Fruit fly (Drosophila melanogaster) whole organism, embryonic: Measurements from ENCODE around the gene Lcp65Ac.

Source experiments
- Abd-B ChIP-seq: fragments of 200-800 bp; sonication (Bioruptor generic); optimal IDR thresholded peaks from 2 replicates; lab custom pipeline; 2018; ENCODE audit warnings: missing biosample characterization, mild to moderate bottlenecking, missing genetic modification characterization, moderate library complexity
- Aef1 ChIP-seq: fragments of 200-800 bp; sonication (Bioruptor generic); IDR thresholded peaks from 3 replicates; pipeline ENCODE4 v1.3.6; 2022; ENCODE audit warnings: missing biosample characterization, missing genetic modification characterization
- Antp ChIP-seq: fragments of 200-800 bp; sonication (Bioruptor generic); optimal IDR thresholded peaks from 3 replicates; lab custom pipeline; 2016; ENCODE audit warnings: missing biosample characterization, missing genetic modification characterization
- CG11085 ChIP-seq: fragments of 200-800 bp; sonication (Bioruptor generic); IDR thresholded peaks from 2 replicates; pipeline ENCODE4 v1.3.6; 2022; ENCODE audit warnings: missing biosample characterization, missing genetic modification characterization
- CG11560 ChIP-seq: fragments of 200-800 bp; sonication (Bioruptor generic); IDR thresholded peaks from 3 replicates; pipeline ENCODE4 v1.3.6; 2022; ENCODE audit warnings: missing biosample characterization, missing genetic modification characterization
- CG12219 ChIP-seq: fragments of 200-800 bp; sonication (Bioruptor generic); optimal IDR thresholded peaks from 3 replicates; lab custom pipeline; 2018; ENCODE audit warnings: missing biosample characterization, mild to moderate bottlenecking, missing genetic modification characterization
- CG14441 ChIP-seq: fragments of 200-800 bp; sonication (Bioruptor generic); IDR thresholded peaks from 2 replicates; pipeline ENCODE4 v1.3.6; 2022; ENCODE audit warnings: missing biosample characterization, missing genetic modification characterization
- CG31365 ChIP-seq: fragments of 200-800 bp; sonication (Bioruptor generic); optimal IDR thresholded peaks from 2 replicates; lab custom pipeline; 2018; ENCODE audit warnings: missing biosample characterization, mild to moderate bottlenecking, missing genetic modification characterization
- CG31441 ChIP-seq: fragments of 200-800 bp; sonication (Bioruptor generic); IDR thresholded peaks from 2 replicates; pipeline ENCODE4 v1.3.6; 2022; ENCODE audit warnings: missing biosample characterization, missing genetic modification characterization
- CG4404 ChIP-seq: fragments of 200-800 bp; sonication (Bioruptor generic); IDR thresholded peaks from 2 replicates; pipeline ENCODE4 v1.3.6; 2022; ENCODE audit warnings: missing biosample characterization, missing genetic modification characterization
- CG6254 ChIP-seq: fragments of 200-800 bp; sonication (Bioruptor generic); optimal IDR thresholded peaks from 3 replicates; lab custom pipeline; 2017; ENCODE audit warnings: mild to moderate bottlenecking, missing biosample characterization, missing genetic modification reagents, missing genetic modification characterization
- CG8388 ChIP-seq: fragments of 200-800 bp; sonication (Bioruptor generic); optimal IDR thresholded peaks from 2 replicates; lab custom pipeline; 2019; ENCODE audit warnings: missing biosample characterization, mild to moderate bottlenecking, missing genetic modification characterization, moderate library complexity
- CG9817 ChIP-seq: fragments of 200-800 bp; sonication (Bioruptor generic); optimal IDR thresholded peaks from 2 replicates; lab custom pipeline; 2018; ENCODE audit warnings: missing biosample characterization, mild to moderate bottlenecking, missing genetic modification characterization, moderate library complexity
- Dip3 ChIP-seq: fragments of 200-800 bp; sonication (Bioruptor generic); optimal IDR thresholded peaks from 3 replicates; lab custom pipeline; 2016; ENCODE audit warnings: missing biosample characterization, missing genetic modification characterization
- Ets97D ChIP-seq: fragments of 200-800 bp; sonication (Bioruptor generic); optimal IDR thresholded peaks from 3 replicates; lab custom pipeline; 2016; ENCODE audit warnings: missing biosample characterization, missing genetic modification characterization
- HLH3B ChIP-seq: fragments of 200-800 bp; sonication (Bioruptor generic); IDR thresholded peaks from 2 replicates; pipeline ENCODE4 v1.3.6; 2022; ENCODE audit warnings: missing biosample characterization, missing genetic modification characterization
- Jarid2 ChIP-seq: fragments of 200-800 bp; sonication (Bioruptor generic); optimal IDR thresholded peaks from 3 replicates; lab custom pipeline; 2017; ENCODE audit warnings: mild to moderate bottlenecking, missing biosample characterization, missing genetic modification reagents, missing genetic modification characterization
- Med ChIP-seq: fragments of 200-800 bp; sonication (Bioruptor generic); peaks from one replicate; lab custom pipeline; 2016; ENCODE audit warnings: missing biosample characterization, missing genetic modification characterization, mild to moderate bottlenecking, inconsistent platforms, moderate library complexity
- Nf-YC ChIP-seq: fragments of 200-800 bp; optimal IDR thresholded peaks from 3 replicates; lab custom pipeline; 2019; ENCODE audit warnings: missing biosample characterization, mild to moderate bottlenecking, missing genetic modification characterization, moderate library complexity
- Opbp ChIP-seq: fragments of 200-800 bp; sonication (Bioruptor generic); IDR thresholded peaks from 3 replicates; pipeline ENCODE4 v1.3.6; 2022; ENCODE audit warnings: missing biosample characterization, missing genetic modification characterization; ENCODE audit not compliant: partially characterized antibody
- Optix ChIP-seq: fragments of 200-800 bp; sonication (Bioruptor generic); IDR thresholded peaks from 3 replicates; pipeline ENCODE4 v1.3.6; 2022; ENCODE audit warnings: missing biosample characterization, missing genetic modification characterization
- Ravus ChIP-seq: fragments of 200-800 bp; sonication (Bioruptor generic); IDR thresholded peaks from 2 replicates; pipeline ENCODE4 v1.3.6; 2022; ENCODE audit warnings: missing biosample characterization, missing genetic modification characterization
- Sox100B ChIP-seq: fragments of 200-800 bp; sonication (Bioruptor generic); optimal IDR thresholded peaks from 3 replicates; lab custom pipeline; 2018; ENCODE audit warnings: missing biosample characterization, mild to moderate bottlenecking, missing genetic modification characterization
- Sox102F ChIP-seq: fragments of 200-800 bp; sonication (Bioruptor generic); optimal IDR thresholded peaks from 2 replicates; lab custom pipeline; 2018; ENCODE audit warnings: missing biosample characterization, mild to moderate bottlenecking, missing genetic modification characterization, moderate library complexity
- aop ChIP-seq: fragments of 200-800 bp; sonication (Bioruptor generic); IDR thresholded peaks from 2 replicates; pipeline ENCODE4 v1.3.6; 2022; ENCODE audit warnings: missing biosample characterization, missing genetic modification characterization
- ase ChIP-seq: fragments of 200-800 bp; sonication (Bioruptor generic); IDR thresholded peaks from 3 replicates; pipeline ENCODE4 v1.3.6; 2022; ENCODE audit warnings: missing biosample characterization, missing genetic modification characterization
- bab2 ChIP-seq: fragments of 200-800 bp; sonication (Bioruptor generic); optimal IDR thresholded peaks from 2 replicates; lab custom pipeline; 2016; ENCODE audit warnings: missing biosample characterization, missing genetic modification characterization
- br ChIP-seq: fragments of >200 bp; optimal IDR thresholded peaks from 2 replicates; lab custom pipeline; 2017
- btn ChIP-seq: fragments of 200-800 bp; sonication (Bioruptor generic); optimal IDR thresholded peaks from 2 replicates; lab custom pipeline; 2016; ENCODE audit warnings: missing biosample characterization, missing genetic modification characterization
- cwo ChIP-seq: fragments of 200-800 bp; sonication (Bioruptor generic); optimal IDR thresholded peaks from 3 replicates; lab custom pipeline; 2017; ENCODE audit warnings: missing biosample characterization, missing genetic modification characterization, mild to moderate bottlenecking, moderate library complexity, missing genetic modification reagents
- da ChIP-seq: fragments of 200-800 bp; sonication (Bioruptor generic); optimal IDR thresholded peaks from 2 replicates; lab custom pipeline; 2016; ENCODE audit warnings: missing biosample characterization, missing genetic modification characterization
- ems ChIP-seq: fragments of 200-800 bp; sonication (Bioruptor generic); optimal IDR thresholded peaks from 3 replicates; lab custom pipeline; 2016; ENCODE audit warnings: missing biosample characterization, missing genetic modification characterization
- esg ChIP-seq: fragments of 200-800 bp; sonication (Bioruptor generic); conservative IDR thresholded peaks from 2 replicates; pipeline ENCODE4 v1.3.6; 2022; ENCODE audit warnings: missing biosample characterization, missing genetic modification characterization
- ewg ChIP-seq: fragments of 200-800 bp; sonication (Bioruptor generic); optimal IDR thresholded peaks from 3 replicates; lab custom pipeline; 2017; ENCODE audit warnings: mild to moderate bottlenecking, missing biosample characterization, missing genetic modification reagents, missing genetic modification characterization
- fd102C ChIP-seq: fragments of 200-800 bp; sonication (Bioruptor generic); optimal IDR thresholded peaks from 2 replicates; lab custom pipeline; 2018; ENCODE audit warnings: missing biosample characterization, mild to moderate bottlenecking, missing genetic modification characterization, moderate library complexity
- fd64A ChIP-seq: fragments of 200-800 bp; sonication (Bioruptor generic); optimal IDR thresholded peaks from 3 replicates; lab custom pipeline; 2018; ENCODE audit warnings: missing biosample characterization, mild to moderate bottlenecking, missing genetic modification characterization
- gce ChIP-seq: fragments of 200-800 bp; sonication (Bioruptor generic); IDR thresholded peaks from 3 replicates; pipeline ENCODE4 v1.3.6; 2022; ENCODE audit warnings: missing biosample characterization, missing genetic modification characterization
- gem ChIP-seq: fragments of 200-800 bp; sonication (Bioruptor generic); optimal IDR thresholded peaks from 2 replicates; lab custom pipeline; 2019; ENCODE audit warnings: missing biosample characterization, mild to moderate bottlenecking, missing genetic modification characterization, moderate library complexity
- ham ChIP-seq: fragments of 200-800 bp; sonication (Bioruptor generic); IDR thresholded peaks from 2 replicates; pipeline ENCODE4 v1.3.6; 2022; ENCODE audit warnings: missing biosample characterization, missing genetic modification characterization
- peb ChIP-seq: fragments of 200-800 bp; sonication (Bioruptor generic); IDR thresholded peaks from 2 replicates; pipeline ENCODE4 v1.3.6; 2022; ENCODE audit warnings: missing biosample characterization, missing genetic modification characterization
- repo ChIP-seq: fragments of 200-800 bp; sonication (Bioruptor generic); optimal IDR thresholded peaks from 2 replicates; lab custom pipeline; 2016; ENCODE audit warnings: missing biosample characterization, missing genetic modification characterization
- ro ChIP-seq: fragments of 200-800 bp; sonication (Bioruptor generic); IDR thresholded peaks from 2 replicates; pipeline ENCODE4 v1.3.6; 2022; ENCODE audit warnings: missing biosample characterization, missing genetic modification characterization
- row ChIP-seq: fragments of 200-800 bp; sonication (Bioruptor generic); IDR thresholded peaks from 3 replicates; pipeline ENCODE4 v1.3.6; 2022; ENCODE audit warnings: missing biosample characterization, missing genetic modification characterization
- sc ChIP-seq, 3 experiments: fragments of >200 bp in 2 of 3; fragments of 200-800 bp in 1 of 3; sonication (Bioruptor generic) in 1 of 3; optimal IDR thresholded peaks; 2 replicates in 2 of 3; 3 replicates in 1 of 3; lab custom pipeline; 2017; ENCODE audit warnings: mild to moderate bottlenecking in 1 of 3, missing biosample characterization in 1 of 3, missing genetic modification characterization in 1 of 3, missing genetic modification reagents in 1 of 3
- sd ChIP-seq: fragments of 200-800 bp; sonication (Bioruptor generic); optimal IDR thresholded peaks from 3 replicates; lab custom pipeline; 2018; ENCODE audit warnings: missing biosample characterization, mild to moderate bottlenecking, missing genetic modification characterization, moderate library complexity
- sens ChIP-seq: fragments of 200-800 bp; sonication (Bioruptor generic); peaks from one replicate; lab custom pipeline; 2016; ENCODE audit warnings: missing biosample characterization, missing genetic modification characterization
- sima ChIP-seq: fragments of 200-800 bp; sonication (Bioruptor generic); optimal IDR thresholded peaks from 2 replicates; lab custom pipeline; 2016; ENCODE audit warnings: missing biosample characterization, missing genetic modification characterization
- tio ChIP-seq: fragments of 200-800 bp; sonication (Bioruptor generic); optimal IDR thresholded peaks from 2 replicates; lab custom pipeline; 2017; ENCODE audit warnings: missing biosample characterization, missing genetic modification characterization, inconsistent platforms
- tx ChIP-seq: fragments of 200-800 bp; sonication (Bioruptor generic); optimal IDR thresholded peaks from 2 replicates; lab custom pipeline; 2016; ENCODE audit warnings: missing biosample characterization, missing genetic modification characterization
- zen ChIP-seq: fragments of 200-800 bp; sonication (Bioruptor generic); optimal IDR thresholded peaks from 3 replicates; lab custom pipeline; 2018; ENCODE audit warnings: missing biosample characterization, mild to moderate bottlenecking, missing genetic modification characterization, moderate library complexity

Lcp65Ac gene

dm6 chr3L:6124616-6125408 is 19.8 kb upstream of the Lcp65Ac start (continued):
- peak; percentile 50 for TF ChIP-seq Antp (GFP tag; lab: Kevin White, UChicago)
- no peak for TF ChIP-seq ham (GFP tag; lab: Robert Waterston, UW)
- peak; percentile 97 for TF ChIP-seq Med (GFP tag; lab: Kevin White, UChicago)
- peak; percentile 94 for TF ChIP-seq gce
- TF ChIP-seq CG4404 = no peak
- peak; percentile 65 for TF ChIP-seq ems (GFP tag; lab: Kevin White, UChicago)
- TF ChIP-seq Abd-B = peak; percentile 5
- TF ChIP-seq CG31441 = peak; percentile 80
- TF ChIP-seq Optix (GFP tag; lab: Robert Waterston, UW) = no peak
- peak; percentile 10 for TF ChIP-seq sd (tag; lab: Kevin White, UChicago)
- TF ChIP-seq tio (GFP tag; lab: Kevin White, UChicago) = peak; percentile 50
- peak; percentile 79 for TF ChIP-seq ase
- TF ChIP-seq Sox100B (GFP tag; lab: Kevin White, UChicago) = peak; percentile 75
- TF ChIP-seq Opbp (GFP tag; lab: Robert Waterston, UW) = no peak
- TF ChIP-seq tx (GFP tag; lab: Kevin White, UChicago) = no peak
- no peak for TF ChIP-seq aop (GFP tag; lab: Robert Waterston, UW)
- TF ChIP-seq gem = peak; percentile 42
- peak; percentile 22; the same call in 1 of the 3 replicates for TF ChIP-seq row (GFP tag; lab: Robert Waterston, UW)
- TF ChIP-seq fd102C (GFP tag; lab: Kevin White, UChicago) = peak; percentile 82
- peak; percentile 99 for TF ChIP-seq Ets97D (GFP tag; lab: Kevin White, UChicago)
- TF ChIP-seq CG11085 = peak; percentile 83
- peak; percentile 99 for TF ChIP-seq CG6254 (GFP tag; lab: Kevin White, UChicago)
- TF ChIP-seq Nf-YC = peak; percentile 52
- TF ChIP-seq esg (GFP tag; lab: Robert Waterston, UW) = peak; percentile 25
- 0 out of 3 replicates have a peak, but pooled peaks have one; percentile 14 for TF ChIP-seq Aef1
- no peak; the same call in 1 of the 2 replicates for TF ChIP-seq Ravus (GFP tag; lab: Robert Waterston, UW)
- peak; percentile 52 for TF ChIP-seq btn (GFP tag; lab: Kevin White, UChicago)
- TF ChIP-seq bab2 (GFP tag; lab: Kevin White, UChicago) = peak; percentile 42
- no peak for TF ChIP-seq ro
- TF ChIP-seq CG11560 (tag; lab: Robert Waterston, UW) = no peak
- TF ChIP-seq sens (GFP tag; lab: Kevin White, UChicago) = peak; percentile 98
- TF ChIP-seq sc (optimal IDR thresholded peaks at IDR 0.05; lab: Kevin White, UChicago) = no peak
- TF ChIP-seq sc (GFP tag; optimal IDR thresholded peaks at IDR 0.05; lab: Kevin White, UChicago) = peak; percentile 29
- peak; percentile 55 for TF ChIP-seq CG8388
- TF ChIP-seq sima = peak; percentile 54
- peak; percentile 70 for TF ChIP-seq CG9817 (tag; lab: Kevin White, UChicago)
- TF ChIP-seq repo (GFP tag; lab: Kevin White, UChicago) = peak; percentile 64
- TF ChIP-seq da (GFP tag; lab: Kevin White, UChicago) = peak; percentile 43
- TF ChIP-seq CG14441 (GFP tag; lab: Robert Waterston, UW) = peak; percentile 72
- TF ChIP-seq CG31365 = peak; percentile 96
- peak; percentile 76 for TF ChIP-seq CG12219 (GFP tag; lab: Kevin White, UChicago)
- no peak for TF ChIP-seq br (lab: Kevin White, UChicago)
- no peak for TF ChIP-seq fd64A
- TF ChIP-seq peb (GFP tag; lab: Robert Waterston, UW) = peak; percentile 52; the same call in 1 of the 2 replicates
- peak; percentile 80 for TF ChIP-seq HLH3B (GFP tag; lab: Robert Waterston, UW)
- no peak for TF ChIP-seq Dip3 (GFP tag; lab: Kevin White, UChicago)
- peak; percentile 55 for TF ChIP-seq zen (tag; lab: Kevin White, UChicago)
- peak; percentile 26 for TF ChIP-seq Sox102F (GFP tag; lab: Kevin White, UChicago)
- TF ChIP-seq ewg (GFP tag; lab: Kevin White, UChicago) = peak; percentile 49
- TF ChIP-seq Jarid2 (GFP tag; lab: Kevin White, UChicago) = peak; percentile 58
- TF ChIP-seq cwo (GFP tag; lab: Kevin White, UChicago) = peak; percentile 25
